Worm (Caenorhabditis elegans) whole organism, early embryonic: ENCODE data around the gene clec-19.

Source experiments
- B0310.2 ChIP-seq: sonication (generic microtip); optimal IDR thresholded peaks from 2 replicates; lab custom pipeline; 2016; ENCODE audit warnings: mild to moderate bottlenecking, missing genetic modification characterization, missing compliant biosample characterization
- F13C5.2 ChIP-seq: sonication (generic microtip); optimal IDR thresholded peaks from 2 replicates; lab custom pipeline; 2017; ENCODE audit warnings: mild to moderate bottlenecking, missing genetic modification characterization, inconsistent platforms, missing compliant biosample characterization
- aly-1 ChIP-seq: sonication (generic microtip); optimal IDR thresholded peaks from 2 replicates; lab custom pipeline; 2016; ENCODE audit warnings: missing genetic modification characterization, missing compliant biosample characterization
- ama-1 ChIP-seq: fragments of 150-350 bp; optimal IDR thresholded peaks from 2 replicates; lab custom pipeline; 2014
- ceh-13 ChIP-seq: fragments of 200-800 bp; sonication (Bioruptor generic); optimal IDR thresholded peaks from 2 replicates; lab custom pipeline; 2018; ENCODE audit warnings: mild to moderate bottlenecking, missing genetic modification characterization, missing compliant biosample characterization
- ceh-36 ChIP-seq: sonication (generic microtip); optimal IDR thresholded peaks from 2 replicates; lab custom pipeline; 2016; ENCODE audit warnings: missing genetic modification characterization, inconsistent platforms, missing compliant biosample characterization
- ets-7 ChIP-seq: sonication (generic microtip); optimal IDR thresholded peaks from 2 replicates; lab custom pipeline; 2016; ENCODE audit warnings: missing genotype, missing genetic modification characterization, missing compliant biosample characterization
- flt-1 ChIP-seq: fragments of 200-800 bp; sonication (Bioruptor generic); IDR thresholded peaks from 2 replicates; pipeline ENCODE4 v1.3.6; 2022; ENCODE audit warnings: missing genetic modification characterization, missing compliant biosample characterization
- hmbx-1 ChIP-seq: sonication (generic microtip); optimal IDR thresholded peaks from 2 replicates; lab custom pipeline; 2016; ENCODE audit warnings: mild to moderate bottlenecking, missing genetic modification characterization, missing compliant biosample characterization
- hmg-4 ChIP-seq: fragments of 200-800 bp; sonication (Bioruptor generic); optimal IDR thresholded peaks from 2 replicates; lab custom pipeline; 2018; ENCODE audit warnings: mild to moderate bottlenecking, missing genetic modification characterization, missing compliant biosample characterization
- hnd-1 ChIP-seq: sonication (generic microtip); optimal IDR thresholded peaks from 2 replicates; lab custom pipeline; 2016; ENCODE audit warnings: missing genetic modification characterization, missing compliant biosample characterization
- pes-1 ChIP-seq: fragments of 200-800 bp; sonication (Bioruptor generic); IDR thresholded peaks from 2 replicates; pipeline ENCODE4 v1.3.6; 2022; ENCODE audit warnings: missing genetic modification reagents, missing genetic modification characterization, missing compliant biosample characterization
- scrt-1 ChIP-seq: fragments of 200-800 bp; sonication (Bioruptor generic); IDR thresholded peaks from 2 replicates; pipeline ENCODE4 v1.3.6; 2022; ENCODE audit warnings: missing genetic modification characterization, missing compliant biosample characterization
- sea-1 ChIP-seq: fragments of 200-800 bp; sonication (Bioruptor generic); conservative IDR thresholded peaks from 2 replicates; pipeline ENCODE4 v1.3.6; 2022; ENCODE audit warnings: missing genetic modification characterization, missing compliant biosample characterization
- tbx-11 ChIP-seq: fragments of 200-800 bp; sonication (Bioruptor generic); IDR thresholded peaks from 2 replicates; pipeline ENCODE4 v1.3.6; 2022; ENCODE audit warnings: missing genetic modification characterization, missing compliant biosample characterization
- tbx-37 ChIP-seq: fragments of 200-800 bp; sonication (Bioruptor generic); conservative IDR thresholded peaks from 2 replicates; pipeline ENCODE4 v1.3.6; 2022; ENCODE audit warnings: missing genetic modification reagents, missing genetic modification characterization, missing compliant biosample characterization
- tra-4 ChIP-seq: sonication (generic microtip); optimal IDR thresholded peaks from 2 replicates; lab custom pipeline; 2017; ENCODE audit warnings: missing genetic modification characterization, missing compliant biosample characterization

Gene clec-19

ce11 chrII:1719153-1719552, 25.1 kb upstream of the clec-19 start, which contains the start of gene fbxb-48:
fbxb-48 (minus strand) TSS chrII:1719253.
- TF ChIP-seq ama-1 (lab: Kevin White, UChicago) (no peak), pes-1 (GFP tag; lab: Robert Waterston, UW) (no peak), ceh-13 (GFP tag; lab: Kevin White, UChicago) (no peak), hmg-4 (GFP tag; lab: Kevin White, UChicago) (no peak), hnd-1 (no peak), tra-4 (tag; lab: Kevin White, UChicago) (no peak), ceh-36 (tag; lab: Kevin White, UChicago) (no peak), ets-7 (no peak), tbx-11 (GFP tag; lab: Robert Waterston, UW) (no peak), scrt-1 (GFP tag; lab: Robert Waterston, UW) (no peak), B0310.2 (tag; lab: Kevin White, UChicago) (no peak), aly-1 (tag; lab: Kevin White, UChicago) (no peak), flt-1 (GFP tag; lab: Robert Waterston, UW) (no peak), tbx-37 (GFP tag; lab: Robert Waterston, UW) (no peak)

- no peak for TF ChIP-seq hmbx-1 (tag; lab: Kevin White, UChicago)
- TF ChIP-seq sea-1, result no peak
- TF ChIP-seq ama-1 (lab: Kevin White, UChicago), result no peak
- TF ChIP-seq ceh-36 (tag; lab: Kevin White, UChicago), result no peak
- no peak for TF ChIP-seq scrt-1 (GFP tag; lab: Robert Waterston, UW)
- no peak for TF ChIP-seq ceh-13 (GFP tag; lab: Kevin White, UChicago)
- TF ChIP-seq tra-4 (tag; lab: Kevin White, UChicago), result no peak
Observed at ce11 chrII:1722394-1722793, 21.9 kb upstream of the clec-19 start, which contains the start of the genes fbxb-5 and btb-8. fbxb-5 (minus strand) TSS chrII:1722494. btb-8 (plus strand) TSS chrII:1722770.

DNA sequence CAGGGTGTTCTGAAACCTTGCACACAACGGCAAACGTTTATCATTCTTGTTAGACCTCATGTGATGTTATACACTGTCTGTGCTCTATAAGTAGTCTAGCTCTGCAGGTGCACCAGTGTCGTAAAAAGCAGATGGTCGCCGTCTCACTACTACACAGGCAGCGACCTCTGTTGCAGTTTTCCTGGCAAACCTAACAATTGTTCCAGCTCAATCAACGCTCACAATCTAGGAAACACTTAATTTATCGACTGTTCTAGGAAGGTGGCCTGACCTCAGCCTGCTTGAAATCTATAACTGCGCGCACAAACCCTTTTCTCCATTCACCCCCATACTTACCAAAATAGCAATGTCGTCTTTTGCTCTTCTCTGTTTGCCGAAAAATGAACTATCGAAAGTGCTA, 20.0 kb upstream of the clec-19 start, which contains the start of gene fbxb-11:
Gene fbxb-11 (plus strand): TSS at position 301 of the 400 bp plus-strand sequence.
- no peak for TF ChIP-seq ceh-36 (tag; lab: Kevin White, UChicago)

DNA sequence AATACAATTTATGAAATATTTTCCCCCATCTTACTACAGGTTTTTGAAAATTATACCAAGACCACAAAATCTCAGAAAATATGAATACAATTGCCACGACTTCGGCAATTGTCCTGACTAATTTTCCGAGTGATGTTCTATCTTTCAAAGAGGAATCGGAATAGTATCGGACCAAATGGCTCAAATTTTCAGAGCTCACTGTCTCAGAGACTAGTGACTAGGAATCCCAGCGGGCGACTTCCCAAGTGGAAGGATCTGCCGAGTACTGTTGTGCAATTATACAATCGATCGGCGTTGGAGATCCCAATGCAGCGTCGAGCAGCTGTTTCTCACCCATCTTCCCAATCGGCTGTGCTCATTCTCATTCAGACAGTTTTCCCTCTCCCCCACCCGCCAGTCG, 18.5 kb upstream of the clec-19 start, which contains the start of gene F45C12.17:
Gene F45C12.17 (plus strand): TSS at position 377 of the 400 bp plus-strand sequence.
- TF ChIP-seq pes-1 (GFP tag; lab: Robert Waterston, UW) (no peak), B0310.2 (tag; lab: Kevin White, UChicago) (no peak), aly-1 (tag; lab: Kevin White, UChicago) (no peak), ama-1 (lab: Kevin White, UChicago) (no peak), ets-7 (no peak), hmbx-1 (tag; lab: Kevin White, UChicago) (no peak)

- TF ChIP-seq B0310.2 (tag; lab: Kevin White, UChicago) (no peak), scrt-1 (GFP tag; lab: Robert Waterston, UW) (no peak), flt-1 (GFP tag; lab: Robert Waterston, UW) (no peak), tra-4 (tag; lab: Kevin White, UChicago) (no peak), tbx-11 (GFP tag; lab: Robert Waterston, UW) (no peak), ama-1 (lab: Kevin White, UChicago) (no peak), sea-1 (no peak), ceh-13 (GFP tag; lab: Kevin White, UChicago) (no peak), aly-1 (tag; lab: Kevin White, UChicago) (no peak), hmbx-1 (tag; lab: Kevin White, UChicago) (no peak), hmg-4 (GFP tag; lab: Kevin White, UChicago) (no peak), hnd-1 (no peak), ceh-36 (tag; lab: Kevin White, UChicago) (no peak), F13C5.2 (tag; lab: Kevin White, UChicago) (no peak), pes-1 (GFP tag; lab: Robert Waterston, UW) (no peak), ets-7 (no peak), tbx-37 (GFP tag; lab: Robert Waterston, UW) (no peak)
Observed at ce11 chrII:1728253-1728652, 16.0 kb upstream of the clec-19 start, which contains the start of gene btb-9. btb-9 (plus strand) TSS chrII:1728506.

DNA sequence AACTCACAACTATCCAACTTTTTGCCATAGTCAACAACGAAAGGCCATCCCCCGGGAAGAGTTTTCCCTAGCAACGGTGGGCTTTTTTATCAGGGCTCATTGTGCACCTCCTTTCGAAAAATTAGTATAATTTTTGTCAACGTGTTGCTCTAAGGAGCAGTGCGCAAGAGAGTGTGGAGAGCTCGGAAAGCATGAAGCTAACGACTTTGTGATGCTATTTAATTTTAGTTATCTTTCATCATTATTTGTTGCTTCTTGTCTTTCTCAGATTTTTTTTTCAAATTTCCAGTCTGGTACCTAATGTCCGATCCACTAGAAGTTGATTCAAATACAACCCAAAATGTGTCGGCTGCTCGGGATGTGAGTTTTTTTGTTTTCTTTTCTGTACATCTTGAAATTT, 14.2 kb upstream of the clec-19 start, which contains the start of gene ceh-81:
Gene ceh-81 (plus strand): TSS at position 301 of the 400 bp plus-strand sequence.
- TF ChIP-seq flt-1 (GFP tag; lab: Robert Waterston, UW) (no peak), F13C5.2 (tag; lab: Kevin White, UChicago) (no peak), tra-4 (tag; lab: Kevin White, UChicago) (no peak), hmg-4 (GFP tag; lab: Kevin White, UChicago) (no peak), ama-1 (lab: Kevin White, UChicago) (no peak), scrt-1 (GFP tag; lab: Robert Waterston, UW) (no peak), tbx-37 (GFP tag; lab: Robert Waterston, UW) (no peak), ets-7 (no peak), ceh-13 (GFP tag; lab: Kevin White, UChicago) (no peak), pes-1 (GFP tag; lab: Robert Waterston, UW) (no peak), B0310.2 (tag; lab: Kevin White, UChicago) (no peak), sea-1 (no peak), hmbx-1 (tag; lab: Kevin White, UChicago) (no peak), hnd-1 (no peak), tbx-11 (GFP tag; lab: Robert Waterston, UW) (no peak), aly-1 (tag; lab: Kevin White, UChicago) (no peak), ceh-36 (tag; lab: Kevin White, UChicago) (no peak)

DNA sequence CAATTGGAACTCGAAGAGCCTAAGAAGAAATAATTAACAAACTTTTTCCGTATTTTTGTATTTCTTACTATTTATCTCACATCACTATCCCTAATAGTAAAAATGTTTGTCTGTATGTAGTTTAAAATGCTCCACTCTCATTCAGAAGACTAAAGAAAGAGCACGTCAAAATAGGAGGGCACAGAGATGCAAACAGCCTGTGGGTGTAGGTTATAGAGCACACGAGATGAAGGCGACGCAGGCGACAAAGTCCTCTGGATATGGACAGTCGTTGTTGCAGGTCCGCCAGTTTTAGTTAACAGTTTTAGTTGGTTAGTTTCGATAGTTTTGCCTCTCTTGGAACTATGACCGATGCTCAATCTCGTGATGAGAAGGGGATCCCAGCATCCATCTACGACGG, 12.4 kb upstream of the clec-19 start, which contains the start of gene ceh-82:
Gene ceh-82 (plus strand): TSS at position 301 of the 400 bp plus-strand sequence.
- no peak for TF ChIP-seq hmg-4 (GFP tag; lab: Kevin White, UChicago)
- TF ChIP-seq pes-1 (GFP tag; lab: Robert Waterston, UW), result no peak
